Worm (Caenorhabditis elegans): Measurements from ENCODE around the gene ags-3.

ags-3 gene

DNA sequence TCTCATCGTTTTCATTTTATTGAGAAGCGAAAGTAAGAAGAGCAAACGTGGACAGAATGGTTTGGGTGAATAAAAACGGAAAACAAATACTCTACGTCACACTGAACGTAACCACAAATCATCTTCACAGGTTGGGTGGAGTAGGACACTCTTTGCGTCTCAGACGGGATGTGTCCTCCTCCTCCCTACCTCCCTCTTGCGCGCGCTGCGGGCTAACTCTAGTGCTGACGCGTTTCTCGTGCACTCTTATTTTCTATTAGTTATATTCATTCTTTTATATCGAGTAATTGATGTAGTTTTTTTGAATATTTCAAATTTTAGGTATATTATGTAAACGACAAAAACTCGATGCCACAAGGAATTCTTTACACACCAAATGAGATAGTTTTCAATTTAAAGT is 59.4 kb downstream of the ags-3 start, which contains the start of gene Y34B4A.7 (continued):
- TF ChIP-seq F57A8.1 (GFP tag; optimal IDR thresholded peaks at IDR 0.05): no peak
- peak; percentile 51 for TF ChIP-seq attf-5 (GFP tag; optimal IDR thresholded peaks at IDR 0.05)
- no peak for TF ChIP-seq F49E8.2 (tag; optimal IDR thresholded peaks at IDR 0.05; ENCODE audit: insufficient read depth)
- no peak for TF ChIP-seq ztf-3 (GFP tag; optimal IDR thresholded peaks at IDR 0.05)
- TF ChIP-seq nfyb-1 (GFP tag; IDR thresholded peaks at IDR 0.05): 0 out of 2 replicates have a peak, but pooled peaks have one; percentile 39
- no peak for TF ChIP-seq unc-130 (GFP tag; optimal IDR thresholded peaks at IDR 0.05)
- TF ChIP-seq attf-3 (GFP tag; conservative IDR thresholded peaks at IDR 0.05): no peak
- TF ChIP-seq xnd-1 (tag; optimal IDR thresholded peaks at IDR 0.05): no peak
- TF ChIP-seq aptf-2 (GFP tag; conservative IDR thresholded peaks at IDR 0.05): no peak
- TF ChIP-seq chd-7 (tag; optimal IDR thresholded peaks at IDR 0.05): no peak
- no peak for TF ChIP-seq ztf-6 (GFP tag; IDR thresholded peaks at IDR 0.05)
- no peak for TF ChIP-seq cebp-1 (GFP tag; IDR thresholded peaks at IDR 0.05)
- TF ChIP-seq cebp-1 (tag; optimal IDR thresholded peaks at IDR 0.05): no peak
- TF ChIP-seq rcor-1 (GFP tag; IDR thresholded peaks at IDR 0.05): no peak
- TF ChIP-seq lin-40 (tag; optimal IDR thresholded peaks at IDR 0.05): peak; percentile 47
- no peak for TF ChIP-seq egl-44 (GFP tag; IDR thresholded peaks at IDR 0.05)
- no peak for TF ChIP-seq nhr-179 (tag; optimal IDR thresholded peaks at IDR 0.05)
- TF ChIP-seq hlh-12 (tag; optimal IDR thresholded peaks at IDR 0.05): no peak
- TF ChIP-seq F22D6.2 (tag; optimal IDR thresholded peaks at IDR 0.05): no peak
- peak; percentile 35 for TF ChIP-seq nhr-80 (tag; optimal IDR thresholded peaks at IDR 0.05)
- no peak for TF ChIP-seq nhr-90 (tag; optimal IDR thresholded peaks at IDR 0.05)
- TF ChIP-seq Y56A3A.18 (GFP tag; IDR thresholded peaks at IDR 0.05): no peak
- no peak for TF ChIP-seq zim-3 (tag; optimal IDR thresholded peaks at IDR 0.05)
- no peak for TF ChIP-seq F57C9.4 (tag; optimal IDR thresholded peaks at IDR 0.05)
- no peak for TF ChIP-seq unc-62 (GFP tag; optimal IDR thresholded peaks at IDR 0.05)
- no peak for TF ChIP-seq C06A6.2 (GFP tag; conservative IDR thresholded peaks at IDR 0.05)
- TF ChIP-seq mxl-1 (tag; optimal IDR thresholded peaks at IDR 0.05): no peak
- TF ChIP-seq dpff-1 (tag; optimal IDR thresholded peaks at IDR 0.05): no peak
- no peak for TF ChIP-seq tbx-9 (tag; optimal IDR thresholded peaks at IDR 0.05; ENCODE audit: borderline replicate concordance)
- TF ChIP-seq zfh-2 (GFP tag; conservative IDR thresholded peaks at IDR 0.05): peak; percentile 71
- TF ChIP-seq lir-1 (GFP tag; conservative IDR thresholded peaks at IDR 0.05): no peak
- TF ChIP-seq dox-1 (GFP tag; IDR thresholded peaks at IDR 0.05): peak; percentile 66
- no peak for TF ChIP-seq F39B2.1 (GFP tag; IDR thresholded peaks at IDR 0.05)
- TF ChIP-seq ceh-58 (GFP tag; IDR thresholded peaks at IDR 0.05): no peak
- TF ChIP-seq Y67H2A.10 (GFP tag; conservative IDR thresholded peaks at IDR 0.05): no peak
- TF ChIP-seq let-526 (GFP tag; IDR thresholded peaks at IDR 0.05): no peak
- peak; percentile 92 for TF ChIP-seq ztf-18 (tag; optimal IDR thresholded peaks at IDR 0.05)
- no peak for TF ChIP-seq B0035.1 (tag; optimal IDR thresholded peaks at IDR 0.05)
- TF ChIP-seq F52B5.7 (tag; optimal IDR thresholded peaks at IDR 0.05): no peak
- TF ChIP-seq mel-28 (tag; optimal IDR thresholded peaks at IDR 0.05; ENCODE audit: borderline replicate concordance): no peak
- TF ChIP-seq snpc-1.1 (tag; optimal IDR thresholded peaks at IDR 0.05; ENCODE audit: insufficient read depth): no peak
- TF ChIP-seq fkh-3 (tag; optimal IDR thresholded peaks at IDR 0.05): no peak
- TF ChIP-seq athp-1 (tag; optimal IDR thresholded peaks at IDR 0.05): no peak
- TF ChIP-seq Y53F4B.3 (GFP tag; IDR thresholded peaks at IDR 0.05): no peak
- no peak for TF ChIP-seq lin-54 (GFP tag; optimal IDR thresholded peaks at IDR 0.05)
- no peak for TF ChIP-seq ceh-40 (GFP tag; IDR thresholded peaks at IDR 0.05)
- no peak for TF ChIP-seq rpc-1 (optimal IDR thresholded peaks at IDR 0.05)
- no peak for TF ChIP-seq rpc-1 (tag; optimal IDR thresholded peaks at IDR 0.05)
- TF ChIP-seq ekl-4 (GFP tag; IDR thresholded peaks at IDR 0.05): no peak
- TF ChIP-seq Y95B8A.8 (GFP tag; IDR thresholded peaks at IDR 0.05): no peak
- no peak for TF ChIP-seq hmg-1.2 (GFP tag; IDR thresholded peaks at IDR 0.05)
